Fruit fly (Drosophila melanogaster) whole organism, embryonic: ENCODE data around the gene Vps53.

Experiments used
- Bteb2 ChIP-seq: fragments of 200-800 bp; sonication (Bioruptor generic); optimal IDR thresholded peaks from 2 replicates; lab custom pipeline; 2016; ENCODE audit warnings: missing biosample characterization, missing genetic modification characterization
- C15 ChIP-seq: fragments of 200-800 bp; sonication (Bioruptor generic); IDR thresholded peaks from 3 replicates; pipeline ENCODE4 v1.3.6; 2022; ENCODE audit warnings: missing biosample characterization, missing genetic modification characterization
- CG1024 ChIP-seq: fragments of 200-800 bp; sonication (Bioruptor generic); IDR thresholded peaks from 2 replicates; pipeline ENCODE4 v1.3.6; 2022; ENCODE audit warnings: missing biosample characterization, missing genetic modification characterization
- CG10979 ChIP-seq: fragments of 200-800 bp; sonication (Bioruptor generic); optimal IDR thresholded peaks from 2 replicates; lab custom pipeline; 2018; ENCODE audit warnings: missing biosample characterization, mild to moderate bottlenecking, missing genetic modification characterization, moderate library complexity
- CG11247 ChIP-seq: fragments of 200-800 bp; sonication (Bioruptor generic); IDR thresholded peaks from 2 replicates; pipeline ENCODE4 v1.3.6; 2022; ENCODE audit warnings: missing biosample characterization, missing genetic modification characterization
- CG12104 ChIP-seq: fragments of 200-800 bp; sonication (Bioruptor generic); optimal IDR thresholded peaks from 3 replicates; lab custom pipeline; 2016; ENCODE audit warnings: missing biosample characterization, missing genetic modification characterization
- CG12155 ChIP-seq: fragments of 200-800 bp; sonication (Bioruptor generic); optimal IDR thresholded peaks from 3 replicates; lab custom pipeline; 2016; ENCODE audit warnings: missing biosample characterization, missing genetic modification characterization
- CG1233 ChIP-seq: fragments of 200-800 bp; sonication (Bioruptor generic); optimal IDR thresholded peaks from 4 replicates; lab custom pipeline; 2018; ENCODE audit warnings: missing biosample characterization, mild to moderate bottlenecking, missing genetic modification characterization
- CG12391 ChIP-seq: fragments of 200-800 bp; sonication (Bioruptor generic); optimal IDR thresholded peaks from 3 replicates; lab custom pipeline; 2018; ENCODE audit warnings: missing biosample characterization, mild to moderate bottlenecking, missing genetic modification characterization, moderate library complexity
- CG12769 ChIP-seq: fragments of 200-800 bp; sonication (Bioruptor generic); optimal IDR thresholded peaks from 2 replicates; lab custom pipeline; 2019; ENCODE audit warnings: missing biosample characterization, mild to moderate bottlenecking, missing genetic modification characterization, moderate library complexity
- CG13296 ChIP-seq: fragments of 200-800 bp; sonication (Bioruptor generic); optimal IDR thresholded peaks from 3 replicates; lab custom pipeline; 2018; ENCODE audit warnings: missing biosample characterization, mild to moderate bottlenecking, missing genetic modification characterization
- CG13424 ChIP-seq: fragments of 200-800 bp; sonication (Bioruptor generic); optimal IDR thresholded peaks from 2 replicates; lab custom pipeline; 2019; ENCODE audit warnings: missing biosample characterization, mild to moderate bottlenecking, missing genetic modification characterization, moderate library complexity
- CG14014 ChIP-seq: fragments of 200-800 bp; sonication (Bioruptor generic); IDR thresholded peaks from 2 replicates; pipeline ENCODE4 v1.3.6; 2022; ENCODE audit warnings: missing biosample characterization, missing genetic modification characterization
- CG14441 ChIP-seq: fragments of 200-800 bp; sonication (Bioruptor generic); IDR thresholded peaks from 2 replicates; pipeline ENCODE4 v1.3.6; 2022; ENCODE audit warnings: missing biosample characterization, missing genetic modification characterization
- CG1529 ChIP-seq: fragments of 200-800 bp; sonication (Bioruptor generic); optimal IDR thresholded peaks from 3 replicates; lab custom pipeline; 2018; ENCODE audit warnings: missing biosample characterization, missing genetic modification characterization
- CG1602 ChIP-seq: fragments of 200-800 bp; sonication (Bioruptor generic); optimal IDR thresholded peaks from 3 replicates; lab custom pipeline; 2016; ENCODE audit warnings: missing biosample characterization, missing genetic modification characterization
- CG2129 ChIP-seq: fragments of 200-800 bp; sonication (Bioruptor generic); IDR thresholded peaks from 2 replicates; pipeline ENCODE4 v1.3.6; 2022; ENCODE audit warnings: missing biosample characterization, missing genetic modification characterization; ENCODE audit not compliant: partially characterized antibody
- CG30403 ChIP-seq: fragments of 200-800 bp; sonication (Bioruptor generic); optimal IDR thresholded peaks from 3 replicates; lab custom pipeline; 2016; ENCODE audit warnings: missing biosample characterization, missing genetic modification characterization
- CG3163 ChIP-seq: fragments of 200-800 bp; sonication (Bioruptor generic); optimal IDR thresholded peaks from 3 replicates; lab custom pipeline; 2016; ENCODE audit warnings: missing biosample characterization, missing genetic modification characterization
- CG32532 ChIP-seq: fragments of 200-800 bp; sonication (Bioruptor generic); IDR thresholded peaks from 2 replicates; pipeline ENCODE4 v1.3.6; 2022; ENCODE audit warnings: missing biosample characterization, missing genetic modification characterization
- CG34224 ChIP-seq: fragments of 200-800 bp; sonication (Bioruptor generic); IDR thresholded peaks from 3 replicates; pipeline ENCODE4 v1.3.6; 2022; ENCODE audit warnings: missing biosample characterization, missing genetic modification characterization; ENCODE audit not compliant: partially characterized antibody
- CG3995 ChIP-seq: fragments of 200-800 bp; sonication (Bioruptor generic); optimal IDR thresholded peaks from 3 replicates; lab custom pipeline; 2016; ENCODE audit warnings: missing biosample characterization, missing genetic modification characterization
- CG4820 ChIP-seq: fragments of 200-800 bp; sonication (Bioruptor generic); optimal IDR thresholded peaks from 3 replicates; lab custom pipeline; 2016; ENCODE audit warnings: missing biosample characterization, missing genetic modification characterization
- CG5953 ChIP-seq: fragments of 200-800 bp; sonication (Bioruptor generic); IDR thresholded peaks from 2 replicates; pipeline ENCODE4 v1.3.6; 2022; ENCODE audit warnings: missing biosample characterization, missing genetic modification characterization
- CG6689 ChIP-seq: fragments of 200-800 bp; sonication (Bioruptor generic); IDR thresholded peaks from 2 replicates; pipeline ENCODE4 v1.3.6; 2022; ENCODE audit warnings: missing biosample characterization, missing genetic modification characterization
- CG7372 ChIP-seq: fragments of 200-800 bp; sonication (Bioruptor generic); IDR thresholded peaks from 2 replicates; pipeline ENCODE4 v1.3.6; 2022; ENCODE audit warnings: missing biosample characterization, missing genetic modification characterization
- Gsc ChIP-seq: fragments of 200-800 bp; sonication (Bioruptor generic); IDR thresholded peaks from 2 replicates; pipeline ENCODE4 v1.3.6; 2022; ENCODE audit warnings: missing biosample characterization, missing genetic modification characterization
- Gug ChIP-seq: fragments of 200-800 bp; sonication (Bioruptor generic); IDR thresholded peaks from 4 replicates; pipeline ENCODE4 v1.3.6; 2022; ENCODE audit warnings: missing biosample characterization, missing genetic modification characterization
- Hey ChIP-seq: fragments of 200-800 bp; sonication (Bioruptor generic); optimal IDR thresholded peaks from 3 replicates; lab custom pipeline; 2018; ENCODE audit warnings: missing biosample characterization, mild to moderate bottlenecking, missing genetic modification characterization
- Kr ChIP-seq: fragments of 200-800 bp; sonication (Bioruptor generic); optimal IDR thresholded peaks from 2 replicates; lab custom pipeline; 2017; ENCODE audit warnings: missing biosample characterization, mild to moderate bottlenecking, missing genetic modification characterization
- Nf-YC ChIP-seq: fragments of 200-800 bp; optimal IDR thresholded peaks from 3 replicates; lab custom pipeline; 2019; ENCODE audit warnings: missing biosample characterization, mild to moderate bottlenecking, missing genetic modification characterization, moderate library complexity
- Sry-β ChIP-seq: fragments of 200-800 bp; sonication (Bioruptor generic); optimal IDR thresholded peaks from 2 replicates; lab custom pipeline; 2018; ENCODE audit warnings: missing biosample characterization, mild to moderate bottlenecking, missing genetic modification characterization, moderate library complexity
- aop ChIP-seq: fragments of 200-800 bp; sonication (Bioruptor generic); IDR thresholded peaks from 2 replicates; pipeline ENCODE4 v1.3.6; 2022; ENCODE audit warnings: missing biosample characterization, missing genetic modification characterization
- btn ChIP-seq: fragments of 200-800 bp; sonication (Bioruptor generic); optimal IDR thresholded peaks from 2 replicates; lab custom pipeline; 2016; ENCODE audit warnings: missing biosample characterization, missing genetic modification characterization
- corto ChIP-seq: fragments of 200-800 bp; sonication (Bioruptor generic); optimal IDR thresholded peaks from 2 replicates; lab custom pipeline; 2016; ENCODE audit warnings: missing biosample characterization, mild to moderate bottlenecking, missing genetic modification characterization, moderate library complexity
- dpn ChIP-seq, 2 experiments: fragments of 200-800 bp; sonication (Bioruptor generic); optimal IDR thresholded peaks; 3 replicates each; lab custom pipeline; 2016; ENCODE audit warnings: missing biosample characterization in 2 of 2, missing genetic modification characterization in 2 of 2
- gsb ChIP-seq: fragments of 200-800 bp; sonication (Bioruptor generic); IDR thresholded peaks from 2 replicates; pipeline ENCODE4 v1.3.6; 2022; ENCODE audit warnings: missing biosample characterization, missing genetic modification characterization
- h ChIP-seq: fragments of >200 bp; optimal IDR thresholded peaks from 2 replicates; lab custom pipeline; 2017
- hth ChIP-seq: fragments of >200 bp; optimal IDR thresholded peaks from 2 replicates; lab custom pipeline; 2017; ENCODE audit warnings: inconsistent platforms
- insv ChIP-seq, 2 experiments: fragments of 200-800 bp; sonication (Bioruptor generic); optimal IDR thresholded peaks; 3 replicates each; lab custom pipeline; 2016 to 2018; ENCODE audit warnings: missing biosample characterization in 2 of 2, missing genetic modification characterization in 2 of 2
- nau ChIP-seq: fragments of 200-800 bp; sonication (Bioruptor generic); optimal IDR thresholded peaks from 3 replicates; lab custom pipeline; 2017; ENCODE audit warnings: missing biosample characterization, mild to moderate bottlenecking, missing genetic modification characterization, missing genetic modification reagents
- org-1 ChIP-seq: fragments of 200-800 bp; sonication (Bioruptor generic); optimal IDR thresholded peaks from 2 replicates; lab custom pipeline; 2017; ENCODE audit warnings: missing biosample characterization, missing genetic modification characterization
- phol ChIP-seq: fragments of 200-800 bp; sonication (Bioruptor generic); optimal IDR thresholded peaks from 3 replicates; lab custom pipeline; 2018; ENCODE audit warnings: missing biosample characterization, mild to moderate bottlenecking, missing genetic modification characterization, moderate library complexity
- ranshi ChIP-seq: fragments of 200-800 bp; sonication (Bioruptor generic); IDR thresholded peaks from 2 replicates; pipeline ENCODE4 v1.3.6; 2022; ENCODE audit warnings: missing biosample characterization, missing genetic modification characterization
- schlank ChIP-seq: fragments of 200-800 bp; sonication (Bioruptor generic); optimal IDR thresholded peaks from 2 replicates; lab custom pipeline; 2018; ENCODE audit warnings: missing biosample characterization, mild to moderate bottlenecking, missing genetic modification characterization
- sens ChIP-seq: fragments of 200-800 bp; sonication (Bioruptor generic); peaks from one replicate; lab custom pipeline; 2016; ENCODE audit warnings: missing biosample characterization, missing genetic modification characterization
- tgo ChIP-seq: fragments of 200-800 bp; sonication (Bioruptor generic); IDR thresholded peaks from 3 replicates; pipeline ENCODE4 v1.3.6; 2022; ENCODE audit warnings: missing biosample characterization, missing genetic modification characterization
- twi ChIP-seq: fragments of 200-800 bp; optimal IDR thresholded peaks from 2 replicates; lab custom pipeline; 2019; ENCODE audit warnings: missing biosample characterization, mild to moderate bottlenecking, missing genetic modification characterization, moderate library complexity
- vnd ChIP-seq: fragments of 200-800 bp; sonication (Bioruptor generic); IDR thresholded peaks from 3 replicates; pipeline ENCODE4 v1.3.6; 2022; ENCODE audit warnings: missing biosample characterization, missing genetic modification characterization; ENCODE audit not compliant: partially characterized antibody
- wek ChIP-seq: fragments of 200-800 bp; sonication (Bioruptor generic); optimal IDR thresholded peaks from 3 replicates; lab custom pipeline; 2018; ENCODE audit warnings: missing biosample characterization, mild to moderate bottlenecking, missing genetic modification characterization, moderate library complexity

Gene Vps53

dm6 chr2L:4332962-4333757 is 52.7 kb downstream of the Vps53 start (continued):
- TF ChIP-seq CG6689 (GFP tag; lab: Robert Waterston, UW) (peak; percentile 85), CG11247 (GFP tag; lab: Robert Waterston, UW) (peak; percentile 59), aop (GFP tag; lab: Robert Waterston, UW) (peak; percentile 54), Gsc (GFP tag; lab: Robert Waterston, UW) (peak; percentile 59; the same call in 1 of the 2 replicates), tgo (GFP tag; lab: Robert Waterston, UW) (peak; percentile 78), corto (GFP tag; lab: Kevin White, UChicago) (peak; percentile 69), CG7372 (GFP tag; lab: Robert Waterston, UW) (peak; percentile 67), gsb (GFP tag; lab: Robert Waterston, UW) (peak; percentile 85), CG12155 (GFP tag; lab: Kevin White, UChicago) (peak; percentile 77), h (lab: Kevin White, UChicago) (no peak), org-1 (GFP tag; lab: Kevin White, UChicago) (peak; percentile 69), CG3995 (GFP tag; lab: Kevin White, UChicago) (peak; percentile 20), CG12769 (tag; lab: Kevin White, UChicago) (peak; percentile 92), CG1024 (GFP tag; lab: Robert Waterston, UW) (peak; percentile 70), CG13296 (GFP tag; lab: Kevin White, UChicago) (peak; percentile 74), CG5953 (GFP tag; lab: Robert Waterston, UW) (peak; percentile 63), CG12104 (peak; percentile 50), insv (GFP tag; optimal IDR thresholded peaks at IDR 0.05; lab: Kevin White, UChicago) (no peak), Gug (peak; percentile 75), CG34224 (GFP tag; lab: Robert Waterston, UW) (no peak; the same call in 2 of the 3 replicates), ranshi (GFP tag; lab: Robert Waterston, UW) (peak; percentile 81), CG14441 (GFP tag; lab: Robert Waterston, UW) (peak; percentile 83), CG10979 (tag; lab: Kevin White, UChicago) (peak; percentile 78), CG1602 (peak; percentile 63), schlank (tag; lab: Kevin White, UChicago) (peak; percentile 62), nau (GFP tag; lab: Kevin White, UChicago) (peak; percentile 80), CG12391 (tag; lab: Kevin White, UChicago) (peak; percentile 76), CG32532 (GFP tag; lab: Robert Waterston, UW) (peak; percentile 89), Hey (peak; percentile 99), CG2129 (no peak), C15 (no peak), CG30403 (peak; percentile 79), CG1529 (GFP tag; lab: Kevin White, UChicago) (peak; percentile 39), Nf-YC (tag; lab: Kevin White, UChicago) (peak; percentile 51), dpn (GFP tag; optimal IDR thresholded peaks at IDR 0.05; lab: Kevin White, UChicago) (peak; percentile 83 to 87), twi (tag; lab: Kevin White, UChicago) (peak; percentile 11), CG13424 (peak; percentile 73), Kr (GFP tag; lab: Kevin White, UChicago) (no peak), CG3163 (GFP tag; lab: Kevin White, UChicago) (peak; percentile 58), CG14014 (GFP tag; lab: Robert Waterston, UW) (peak; percentile 87), Sry-β (peak; percentile 93), wek (GFP tag; lab: Kevin White, UChicago) (peak; percentile 41), vnd (GFP tag; lab: Robert Waterston, UW) (no peak), sens (GFP tag; lab: Kevin White, UChicago) (peak; percentile 98), Bteb2 (GFP tag; lab: Kevin White, UChicago) (peak; percentile 83), btn (GFP tag; lab: Kevin White, UChicago) (peak; percentile 76), CG4820 (GFP tag; lab: Kevin White, UChicago) (peak; percentile 78), hth (lab: Kevin White, UChicago) (no peak), CG1233 (GFP tag; lab: Kevin White, UChicago) (peak; percentile 78), phol (peak; percentile 83)
